Fruit fly (Drosophila melanogaster): ENCODE results near the gene Tim9a.

Gene Tim9a

DNA sequence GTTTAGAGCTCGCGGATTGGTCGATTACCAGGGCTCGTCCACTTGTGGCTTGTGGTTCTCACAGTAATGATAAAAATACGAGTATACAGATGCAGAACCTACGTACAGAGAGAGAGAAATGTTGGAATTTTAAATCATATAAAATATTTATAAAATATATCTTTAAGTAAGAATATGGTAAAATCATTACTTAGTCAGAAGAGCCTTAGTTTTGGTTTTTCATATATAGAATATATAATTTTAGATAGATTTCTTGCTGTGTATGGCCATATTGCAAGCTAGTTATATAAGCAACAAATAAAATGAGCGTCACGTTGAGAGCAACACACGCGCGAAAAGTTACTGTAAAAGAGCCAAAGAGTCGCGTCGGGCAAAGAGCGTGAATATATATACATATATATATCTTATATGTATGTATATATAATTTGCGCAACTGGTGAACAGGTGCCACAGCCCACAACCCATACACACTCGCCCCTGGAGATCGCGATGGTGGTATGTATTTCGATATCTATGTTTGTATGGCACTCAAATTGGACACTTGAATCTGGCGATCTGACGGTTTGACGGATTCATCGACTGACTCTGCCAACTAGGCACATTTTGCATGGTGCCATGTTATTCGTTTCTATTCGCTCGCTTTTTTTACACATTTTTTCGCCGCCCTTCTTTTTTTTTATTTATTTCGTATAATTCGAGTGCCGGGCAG, 5.6 kb downstream of the Tim9a start (continued):
- TF ChIP-seq hkb (optimal IDR thresholded peaks at IDR 0.05) (no peak), hkb (GFP tag; IDR thresholded peaks at IDR 0.05) (peak; percentile 80), NfI (GFP tag; optimal IDR thresholded peaks at IDR 0.05) (peak; percentile 24), Hr51 (GFP tag; optimal IDR thresholded peaks at IDR 0.05) (peak in 1 of 2 experiments; percentile 73), tll (GFP tag; optimal IDR thresholded peaks at IDR 0.05) (no peak), CG3407 (GFP tag; optimal IDR thresholded peaks at IDR 0.05) (no peak), Fer1 (GFP tag; optimal IDR thresholded peaks at IDR 0.05) (peak; percentile 80), CG7556 (GFP tag; optimal IDR thresholded peaks at IDR 0.05) (peak; percentile 67), Rfx (GFP tag; IDR thresholded peaks at IDR 0.05) (peak; percentile 81), CG6765 (GFP tag; optimal IDR thresholded peaks at IDR 0.05) (peak; percentile 52), sug (tag; optimal IDR thresholded peaks at IDR 0.05) (peak; percentile 51), CG7372 (GFP tag; IDR thresholded peaks at IDR 0.05) (peak; percentile 64), az2 (GFP tag; optimal IDR thresholded peaks at IDR 0.05) (no peak), CG17385 (GFP tag; optimal IDR thresholded peaks at IDR 0.05) (peak; percentile 61), CG11504 (tag; optimal IDR thresholded peaks at IDR 0.05) (peak; percentile 75), CG11456 (GFP tag; IDR thresholded peaks at IDR 0.05) (peak; percentile 55; the same call in 1 of the 3 replicates), CG4854 (GFP tag; optimal IDR thresholded peaks at IDR 0.05) (no peak), CG10979 (tag; optimal IDR thresholded peaks at IDR 0.05) (peak; percentile 4), bcd (GFP tag; optimal IDR thresholded peaks at IDR 0.05) (peak; percentile 64), caup (GFP tag; optimal IDR thresholded peaks at IDR 0.05; ENCODE audit: severe bottlenecking) (peak; percentile 74), bsh (GFP tag; optimal IDR thresholded peaks at IDR 0.05) (peak in 1 of 2 experiments; percentile 20), CG18619 (GFP tag; optimal IDR thresholded peaks at IDR 0.05) (peak; percentile 44), Xrp1 (GFP tag; IDR thresholded peaks at IDR 0.05) (peak; percentile 44; the same call in 1 of the 2 replicates), CG30431 (GFP tag; optimal IDR thresholded peaks at IDR 0.05) (no peak), toy (GFP tag; IDR thresholded peaks at IDR 0.05) (peak; percentile 62; the same call in 1 of the 2 replicates), HHEX (GFP tag; optimal IDR thresholded peaks at IDR 0.05) (peak; percentile 67), CG14014 (GFP tag; IDR thresholded peaks at IDR 0.05) (peak; percentile 78), MTF-1 (GFP tag; optimal IDR thresholded peaks at IDR 0.05; ENCODE audit: borderline replicate concordance) (no peak), CG16779 (GFP tag; IDR thresholded peaks at IDR 0.05) (0 out of 2 replicates have a peak, but pooled peaks have one; percentile 3), unpg (GFP tag; optimal IDR thresholded peaks at IDR 0.05) (peak; percentile 70), ssp (GFP tag; IDR thresholded peaks at IDR 0.05) (no peak; the same call in 1 of the 2 replicates), Bgb (GFP tag; IDR thresholded peaks at IDR 0.05; ENCODE audit: partially characterized antibody) (no peak), CG15269 (tag; optimal IDR thresholded peaks at IDR 0.05) (peak; percentile 85), CrebB (tag; optimal IDR thresholded peaks at IDR 0.05) (peak; percentile 24), stc (GFP tag; IDR thresholded peaks at IDR 0.05) (peak; percentile 70), CG16815 (GFP tag; optimal IDR thresholded peaks at IDR 0.05) (peak; percentile 38), run (tag; optimal IDR thresholded peaks at IDR 0.05) (peak; percentile 9), CG8281 (tag; optimal IDR thresholded peaks at IDR 0.05) (peak; percentile 14), CG2120 (GFP tag; optimal IDR thresholded peaks at IDR 0.05) (peak; percentile 59), nmo (GFP tag; optimal IDR thresholded peaks at IDR 0.05) (peak; percentile 43), CG10565 (GFP tag; optimal IDR thresholded peaks at IDR 0.05) (no peak)
